5 worm cellular contexts compared by ENCODE assay signal in the genomic region with DNA sequence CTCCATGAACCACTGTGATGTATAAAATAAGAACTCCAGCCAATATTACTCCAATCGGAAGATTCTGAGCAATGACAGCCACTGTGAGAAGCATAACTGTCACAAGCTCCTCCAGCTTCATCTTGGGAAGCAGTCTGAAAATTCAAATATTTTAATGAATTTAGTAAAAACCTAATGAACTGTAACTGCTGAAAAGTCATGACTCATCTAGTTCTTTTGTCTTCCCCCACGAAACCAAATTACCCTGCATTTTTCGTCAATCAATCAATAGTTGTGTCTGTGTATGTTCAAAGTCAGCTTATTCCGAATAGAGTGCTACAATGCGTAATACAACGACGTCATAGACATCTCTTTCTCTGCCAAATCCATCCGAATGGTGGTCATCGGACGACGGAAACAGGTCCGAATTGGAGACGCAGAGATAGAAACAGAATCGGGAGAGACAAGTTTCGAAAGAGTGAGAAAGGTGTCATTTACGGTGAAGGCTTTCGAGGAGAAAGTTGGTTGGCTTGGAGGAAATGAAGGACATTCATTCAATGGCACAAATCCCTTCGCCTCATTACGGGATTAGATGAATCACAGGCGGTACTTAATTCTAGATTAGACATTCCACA.
TF ChIP-seq lines count a peak whose summit lies in the region.

No protein-coding gene starts in this region.

TF ChIP-seq in whole organism, L1 larva, 84 proteins besides CTCF, POLR2A, EP300 and RAD21 (continued from another document):
- TF ChIP-seq nhr-90 (tag; optimal IDR thresholded peaks at IDR 0.05; lab: Kevin White, UChicago; ENCODE audit: poor library complexity) (peak; percentile 19), efl-1 (optimal IDR thresholded peaks at IDR 0.05; lab: Kevin White, UChicago) (peak; percentile 23 to 28), efl-1 (GFP tag; optimal IDR thresholded peaks at IDR 0.05 in 1 of 2; lab: Kevin White, UChicago) (peak in 1 of 2 experiments; percentile 6), mep-1 (tag; optimal IDR thresholded peaks at IDR 0.05; lab: Kevin White, UChicago) (peak; percentile 73), C16A3.4 (tag; optimal IDR thresholded peaks at IDR 0.05; lab: Kevin White, UChicago) (no peak), blmp-1 (tag; optimal IDR thresholded peaks at IDR 0.05; lab: Kevin White, UChicago) (peak; percentile 99), dsc-1 (tag; optimal IDR thresholded peaks at IDR 0.05; lab: Kevin White, UChicago) (peak; percentile 45), lsy-2 (tag; optimal IDR thresholded peaks at IDR 0.05; lab: Kevin White, UChicago) (peak; percentile 16 to 54), C04F5.9 (tag; optimal IDR thresholded peaks at IDR 0.05; lab: Kevin White, UChicago) (no peak), nhr-19 (GFP tag; conservative IDR thresholded peaks at IDR 0.05; lab: Robert Waterston, UW) (no peak), nhr-85 (tag; lab: Kevin White, UChicago) (peak; percentile 80)

TF ChIP-seq in whole organism, L2 larva, 48 proteins besides CTCF, POLR2A, EP300 and RAD21 (continued from another document):
- peak; percentile 65 for TF ChIP-seq fos-1 (tag; optimal IDR thresholded peaks at IDR 0.05; lab: Kevin White, UChicago)
- peak; percentile 15 for TF ChIP-seq C34F6.9 (tag; optimal IDR thresholded peaks at IDR 0.05; lab: Kevin White, UChicago)
- TF ChIP-seq mab-5 (tag; optimal IDR thresholded peaks at IDR 0.05; lab: Kevin White, UChicago) = no peak
- TF ChIP-seq nhr-12 (tag; optimal IDR thresholded peaks at IDR 0.05; lab: Kevin White, UChicago) = no peak
- peak; percentile 60 for TF ChIP-seq sem-4 (tag; optimal IDR thresholded peaks at IDR 0.05; lab: Kevin White, UChicago)
- peak; percentile 15 for TF ChIP-seq sma-3 (GFP tag; optimal IDR thresholded peaks at IDR 0.05; lab: Kevin White, UChicago)
- no peak for TF ChIP-seq crh-2 (tag; optimal IDR thresholded peaks at IDR 0.05; lab: Kevin White, UChicago)
- peak in 1 of 2 experiments; percentile 61 for TF ChIP-seq lsy-2 (tag; optimal IDR thresholded peaks at IDR 0.05; lab: Kevin White, UChicago)
- TF ChIP-seq ztf-11 (tag; optimal IDR thresholded peaks at IDR 0.05; lab: Kevin White, UChicago) = no peak
- TF ChIP-seq nhr-10 (tag; optimal IDR thresholded peaks at IDR 0.05; lab: Kevin White, UChicago) = no peak
- peak; percentile 82 for TF ChIP-seq nhr-25 (tag; optimal IDR thresholded peaks at IDR 0.05; lab: Kevin White, UChicago)

TF ChIP-seq in whole organism, L3 larva, 47 proteins besides CTCF, POLR2A, EP300 and RAD21 (continued from another document):
- TF ChIP-seq nhr-43 (tag; optimal IDR thresholded peaks at IDR 0.05; lab: Kevin White, UChicago; ENCODE audit: poor library complexity, severe bottlenecking) (peak; percentile 61), jun-1 (tag; optimal IDR thresholded peaks at IDR 0.05; lab: Kevin White, UChicago) (peak; percentile 2), nhr-23 (tag; optimal IDR thresholded peaks at IDR 0.05; lab: Kevin White, UChicago) (peak; percentile 90), daf-12 (tag; optimal IDR thresholded peaks at IDR 0.05; lab: Kevin White, UChicago) (no peak)

TF ChIP-seq in whole organism, L4 larva, 104 proteins besides CTCF, POLR2A, EP300 and RAD21 (continued from another document):
- TF ChIP-seq mxl-3 (GFP tag; optimal IDR thresholded peaks at IDR 0.05; lab: Kevin White, UChicago) (peak; percentile 44), mes-2 (tag; optimal IDR thresholded peaks at IDR 0.05; lab: Kevin White, UChicago; ENCODE audit: poor library complexity, severe bottlenecking) (no peak)

TF ChIP-seq in whole organism, mixed stage, embryonic, 35 proteins besides CTCF, POLR2A, EP300 and RAD21 (continued from another document):
- no peak for TF ChIP-seq nhr-12 (tag; optimal IDR thresholded peaks at IDR 0.05; lab: Kevin White, UChicago)
- TF ChIP-seq mls-2 (tag; optimal IDR thresholded peaks at IDR 0.05; lab: Kevin White, UChicago) = no peak
- no peak for TF ChIP-seq M03D4.4 (tag; optimal IDR thresholded peaks at IDR 0.05; lab: Kevin White, UChicago)
